Worm (Caenorhabditis elegans): ENCODE results near the gene daf-2.

daf-2 gene

ce11 chrIII:3035977-3036376, 4.7 kb downstream of the daf-2 start:
- TF ChIP-seq egl-27 (tag; optimal IDR thresholded peaks at IDR 0.05) (peak in 1 of 2 experiments; percentile 26), lsy-2 (tag; optimal IDR thresholded peaks at IDR 0.05) (peak; percentile 67), dpl-1 (GFP tag; optimal IDR thresholded peaks at IDR 0.05) (peak in 2 of 3 experiments; percentile 37 to 63), hpl-2 (GFP tag; optimal IDR thresholded peaks at IDR 0.05) (no peak), snpc-4 (tag; optimal IDR thresholded peaks at IDR 0.05) (no peak), lin-15B (tag; optimal IDR thresholded peaks at IDR 0.05) (no peak), ets-5 (GFP tag; IDR thresholded peaks at IDR 0.05) (no peak), isw-1 (GFP tag; IDR thresholded peaks at IDR 0.05) (0 out of 2 replicates have a peak, but pooled peaks have one; percentile 3), ceh-88 (GFP tag; IDR thresholded peaks at IDR 0.05) (no peak), nhr-84 (tag; optimal IDR thresholded peaks at IDR 0.05) (no peak), sup-37 (GFP tag; optimal IDR thresholded peaks at IDR 0.05) (no peak), aha-1 (tag; optimal IDR thresholded peaks at IDR 0.05) (no peak), fkh-8 (tag; optimal IDR thresholded peaks at IDR 0.05) (peak; percentile 71), ztf-4 (tag; optimal IDR thresholded peaks at IDR 0.05) (no peak), zip-4 (GFP tag; optimal IDR thresholded peaks at IDR 0.05) (no peak), jun-1 (tag; optimal IDR thresholded peaks at IDR 0.05) (peak; percentile 8), lin-39 (tag; optimal IDR thresholded peaks at IDR 0.05) (no peak), dsc-1 (tag; optimal IDR thresholded peaks at IDR 0.05) (no peak), C34B4.2 (tag; optimal IDR thresholded peaks at IDR 0.05) (no peak), blmp-1 (tag; optimal IDR thresholded peaks at IDR 0.05) (peak; percentile 48), nhr-47 (tag; optimal IDR thresholded peaks at IDR 0.05) (peak; percentile 55), irx-1 (tag; optimal IDR thresholded peaks at IDR 0.05) (peak; percentile 1), pag-3 (tag; optimal IDR thresholded peaks at IDR 0.05; ENCODE audit: borderline replicate concordance, insufficient read depth) (no peak), lin-13 (GFP tag; optimal IDR thresholded peaks at IDR 0.05) (peak; percentile 37), nhr-20 (tag; optimal IDR thresholded peaks at IDR 0.05) (peak; percentile 58), xbp-1 (tag; optimal IDR thresholded peaks at IDR 0.05) (peak; percentile 45), mep-1 (tag; optimal IDR thresholded peaks at IDR 0.05) (peak; percentile 72), F16B12.6 (tag; optimal IDR thresholded peaks at IDR 0.05) (no peak), grh-1 (GFP tag; IDR thresholded peaks at IDR 0.05) (no peak), ceh-82 (tag; optimal IDR thresholded peaks at IDR 0.05) (peak; percentile 0 to 73 (median 63)), elt-3 (tag; optimal IDR thresholded peaks at IDR 0.05) (peak in 1 of 6 experiments; percentile 35), tbx-2 (tag; optimal IDR thresholded peaks at IDR 0.05) (peak; percentile 32), nhr-90 (tag; optimal IDR thresholded peaks at IDR 0.05; ENCODE audit: poor library complexity) (peak; percentile 30), sox-4 (tag; optimal IDR thresholded peaks at IDR 0.05) (no peak), C16A3.4 (tag; optimal IDR thresholded peaks at IDR 0.05) (peak; percentile 4), ama-1 (optimal IDR thresholded peaks at IDR 0.05) (peak; percentile 9), unc-98 (GFP tag; IDR thresholded peaks at IDR 0.05) (no peak), fkh-4 (tag; optimal IDR thresholded peaks at IDR 0.05; ENCODE audit: borderline replicate concordance) (no peak), hlh-17 (GFP tag; optimal IDR thresholded peaks at IDR 0.05; ENCODE audit: borderline replicate concordance) (no peak), nhr-237 (tag; optimal IDR thresholded peaks at IDR 0.05) (no peak), aly-2 (tag; optimal IDR thresholded peaks at IDR 0.05) (no peak), egl-13 (tag; optimal IDR thresholded peaks at IDR 0.05) (no peak), lin-35 (GFP tag; optimal IDR thresholded peaks at IDR 0.05) (peak; percentile 56 to 74), elt-2 (tag; optimal IDR thresholded peaks at IDR 0.05) (peak; percentile 1), alr-1 (tag; optimal IDR thresholded peaks at IDR 0.05; ENCODE audit: borderline replicate concordance) (no peak), snu-23 (GFP tag; optimal IDR thresholded peaks at IDR 0.05) (peak; percentile 77), zag-1 (tag; optimal IDR thresholded peaks at IDR 0.05) (no peak), unc-86 (tag; optimal IDR thresholded peaks at IDR 0.05) (peak; percentile 9), vab-15 (tag; optimal IDR thresholded peaks at IDR 0.05) (no peak), swsn-7 (tag; optimal IDR thresholded peaks at IDR 0.05) (peak; percentile 59), skn-1 (tag; optimal IDR thresholded peaks at IDR 0.05) (peak; percentile 68), rnt-1 (tag; optimal IDR thresholded peaks at IDR 0.05) (no peak), Y116A8C.19 (tag; optimal IDR thresholded peaks at IDR 0.05; ENCODE audit: borderline replicate concordance) (no peak)

All from whole organism, L1 larva.